Fruit fly (Drosophila melanogaster) Kc167 (cell line): ENCODE measurements around the gene Mur2B.

Source experiments
- Myc ChIP-seq: fragments of >200 bp; optimal IDR thresholded peaks from 2 replicates; lab custom pipeline; 2017; ENCODE audit warnings: missing external identifiers
- Sin3A ChIP-seq: fragments of >200 bp; optimal IDR thresholded peaks from 2 replicates; lab custom pipeline; 2018; ENCODE audit warnings: missing external identifiers
- h ChIP-seq: fragments of >200 bp; optimal IDR thresholded peaks from 3 replicates; lab custom pipeline; 2018; ENCODE audit warnings: missing external identifiers
- psq ChIP-seq: fragments of >200 bp; optimal IDR thresholded peaks from 2 replicates; lab custom pipeline; 2017; ENCODE audit warnings: missing external identifiers
- ttk ChIP-seq: sonication (Bioruptor generic); optimal IDR thresholded peaks from 2 replicates; lab custom pipeline; 2017; ENCODE audit warnings: missing external identifiers

dm6 chrX:1664836-1665235 lies 3.8 kb downstream of the Mur2B start, which contains the start of gene dor:
- TF ChIP-seq psq (lab: Kevin White, UChicago) (no peak), h (lab: Kevin White, UChicago) (no peak), Myc (no peak), ttk (lab: Kevin White, UChicago) (no peak), Sin3A (no peak)
